Fruit fly (Drosophila melanogaster): Measurements from ENCODE around the gene Ubi-p63E.
A peak's percentile ranks its signal among the peaks of the same experiment; 100 is the strongest.

Gene Ubi-p63E

DNA sequence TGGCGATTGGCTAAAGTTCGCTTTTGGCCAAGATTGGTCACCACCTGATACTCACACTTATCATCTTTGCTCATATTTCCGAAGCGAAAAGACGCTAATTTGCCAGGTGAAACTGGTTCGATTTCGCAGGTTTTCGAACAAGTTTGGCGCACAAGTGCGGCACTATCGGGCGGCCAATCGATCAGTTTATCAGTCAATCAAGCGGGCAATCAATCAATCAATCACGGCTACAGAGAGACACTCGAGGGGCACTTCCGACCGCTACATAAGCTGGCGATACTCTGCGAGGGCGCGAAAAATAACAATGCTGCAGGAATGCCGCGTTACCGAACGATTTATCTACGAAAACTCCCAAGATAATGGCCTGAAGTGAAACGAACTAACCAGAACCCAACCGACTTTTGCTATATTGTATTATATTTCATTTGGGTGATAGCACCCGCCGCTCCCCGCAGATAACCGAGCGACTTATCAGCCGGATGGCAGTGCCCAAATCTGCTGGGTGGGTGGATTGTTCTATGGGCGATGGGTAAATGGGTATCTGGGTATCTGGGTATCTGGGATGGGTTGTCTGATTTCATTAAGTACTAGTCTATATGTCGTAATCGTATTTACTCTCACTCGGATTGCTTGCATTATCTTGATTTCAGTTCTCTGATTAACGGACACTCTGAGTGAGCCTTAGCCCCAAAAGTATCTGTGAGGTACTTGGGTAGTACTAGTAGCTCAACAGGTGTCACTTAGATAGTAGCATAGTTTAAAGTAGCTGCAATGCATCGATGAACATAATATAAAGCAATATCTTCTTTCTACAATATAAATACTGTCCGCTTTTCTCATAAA, 26.2 kb upstream of the Ubi-p63E start:
- TF ChIP-seq OdsH (GFP tag; optimal IDR thresholded peaks at IDR 0.05) (no peak), br (GFP tag; optimal IDR thresholded peaks at IDR 0.05) (no peak), ey (GFP tag; optimal IDR thresholded peaks at IDR 0.05) (no peak), dmrt93B (GFP tag; optimal IDR thresholded peaks at IDR 0.05) (no peak), tai (GFP tag; optimal IDR thresholded peaks at IDR 0.05) (no peak), Sp1 (GFP tag; optimal IDR thresholded peaks at IDR 0.05) (no peak), pan (optimal IDR thresholded peaks at IDR 0.05) (no peak), fru (GFP tag; optimal IDR thresholded peaks at IDR 0.05) (no peak), HLH106 (tag; optimal IDR thresholded peaks at IDR 0.05) (no peak), dl (GFP tag; optimal IDR thresholded peaks at IDR 0.05; ENCODE audit: insufficient read depth in 1 of 2, partially characterized antibody in 2 of 2) (no peak), Dif (GFP tag; optimal IDR thresholded peaks at IDR 0.05; ENCODE audit: partially characterized antibody) (peak; percentile 5), psq (GFP tag; optimal IDR thresholded peaks at IDR 0.05) (no peak), Dfd (GFP tag; optimal IDR thresholded peaks at IDR 0.05) (no peak), Mio (GFP tag; optimal IDR thresholded peaks at IDR 0.05) (no peak), dsf (GFP tag; optimal IDR thresholded peaks at IDR 0.05; ENCODE audit: borderline replicate concordance) (no peak), Jra (GFP tag; optimal IDR thresholded peaks at IDR 0.05) (no peak), h (GFP tag; optimal IDR thresholded peaks at IDR 0.05) (peak; percentile 38), Rel (GFP tag; optimal IDR thresholded peaks at IDR 0.05) (no peak), Rel (tag; optimal IDR thresholded peaks at IDR 0.05) (peak; percentile 44)

dm6 chr3L:3928205-3928942, 25.4 kb upstream of the Ubi-p63E start:
- no peak for TF ChIP-seq lola (GFP tag; optimal IDR thresholded peaks at IDR 0.05)
- peak; percentile 84 for TF ChIP-seq GATAd (GFP tag; optimal IDR thresholded peaks at IDR 0.05)
- peak; percentile 79 for TF ChIP-seq sage (GFP tag; optimal IDR thresholded peaks at IDR 0.05)
- TF ChIP-seq OdsH (GFP tag; optimal IDR thresholded peaks at IDR 0.05) = peak; percentile 95
- peak; percentile 89 for TF ChIP-seq psq (GFP tag; optimal IDR thresholded peaks at IDR 0.05)
- no peak for TF ChIP-seq Myc (optimal IDR thresholded peaks at IDR 0.05)
- TF ChIP-seq CrebA (GFP tag; optimal IDR thresholded peaks at IDR 0.05; ENCODE audit: borderline replicate concordance) = peak; percentile 77
- peak; percentile 37 to 95 for TF ChIP-seq foxo (GFP tag; optimal IDR thresholded peaks at IDR 0.05)
- TF ChIP-seq br (GFP tag; optimal IDR thresholded peaks at IDR 0.05) = peak; percentile 94
- TF ChIP-seq HLH106 (tag; optimal IDR thresholded peaks at IDR 0.05) = peak; percentile 92
- TF ChIP-seq CG32264 (GFP tag; optimal IDR thresholded peaks at IDR 0.05) = peak; percentile 75
- no peak for TF ChIP-seq pan (optimal IDR thresholded peaks at IDR 0.05)
- peak; percentile 97 for TF ChIP-seq h (GFP tag; optimal IDR thresholded peaks at IDR 0.05)
- TF ChIP-seq CG9705 (GFP tag; optimal IDR thresholded peaks at IDR 0.05) = peak; percentile 78
- no peak for TF ChIP-seq dl (GFP tag; optimal IDR thresholded peaks at IDR 0.05; ENCODE audit: insufficient read depth in 1 of 2, partially characterized antibody in 2 of 2)
- TF ChIP-seq Vsx2 (GFP tag; optimal IDR thresholded peaks at IDR 0.05; ENCODE audit: partially characterized antibody) = no peak
- peak; percentile 84 for TF ChIP-seq Jra (GFP tag; optimal IDR thresholded peaks at IDR 0.05)
- TF ChIP-seq woc (GFP tag; optimal IDR thresholded peaks at IDR 0.05) = peak; percentile 57
- no peak for TF ChIP-seq usp (GFP tag; optimal IDR thresholded peaks at IDR 0.05)
- peak; percentile 74 for TF ChIP-seq dsf (GFP tag; optimal IDR thresholded peaks at IDR 0.05; ENCODE audit: borderline replicate concordance)
- TF ChIP-seq fru (GFP tag; optimal IDR thresholded peaks at IDR 0.05) = peak; percentile 93
- TF ChIP-seq Abd-B (GFP tag; optimal IDR thresholded peaks at IDR 0.05) = no peak
- TF ChIP-seq N (GFP tag; optimal IDR thresholded peaks at IDR 0.05) = no peak
- TF ChIP-seq Mio (GFP tag; optimal IDR thresholded peaks at IDR 0.05) = peak; percentile 71
- peak; percentile 70 for TF ChIP-seq Hr83 (GFP tag; optimal IDR thresholded peaks at IDR 0.05; ENCODE audit: poor library complexity, severe bottlenecking)
- peak; percentile 79 for TF ChIP-seq dmrt93B (GFP tag; optimal IDR thresholded peaks at IDR 0.05)
- TF ChIP-seq brk (GFP tag; optimal IDR thresholded peaks at IDR 0.05) = peak; percentile 85
- TF ChIP-seq Hnf4 (GFP tag; optimal IDR thresholded peaks at IDR 0.05) = peak; percentile 92
- no peak for TF ChIP-seq Dif (GFP tag; optimal IDR thresholded peaks at IDR 0.05; ENCODE audit: partially characterized antibody)
- TF ChIP-seq rgr (GFP tag; optimal IDR thresholded peaks at IDR 0.05) = peak; percentile 97
- peak; percentile 58 for TF ChIP-seq Rel (GFP tag; optimal IDR thresholded peaks at IDR 0.05)
- TF ChIP-seq Rel (tag; optimal IDR thresholded peaks at IDR 0.05) = peak; percentile 74
- no peak for TF ChIP-seq Hr78 (GFP tag; optimal IDR thresholded peaks at IDR 0.05)
- peak; percentile 24 for TF ChIP-seq jim (GFP tag; optimal IDR thresholded peaks at IDR 0.05)
- TF ChIP-seq ey (GFP tag; optimal IDR thresholded peaks at IDR 0.05) = peak; percentile 97
- TF ChIP-seq Dfd (GFP tag; optimal IDR thresholded peaks at IDR 0.05) = no peak
- TF ChIP-seq sv (GFP tag; optimal IDR thresholded peaks at IDR 0.05) = peak; percentile 88
- TF ChIP-seq tai (GFP tag; optimal IDR thresholded peaks at IDR 0.05) = peak; percentile 87
- peak; percentile 91 for TF ChIP-seq Sp1 (GFP tag; optimal IDR thresholded peaks at IDR 0.05)

All from whole organism, wandering third instar larva.